Fruit fly (Drosophila melanogaster) whole organism, prepupa: Measurements from ENCODE around the gene MTF-1.

Source experiments
- Blimp-1 ChIP-seq: fragments of 200-800 bp; sonication (Bioruptor generic); optimal IDR thresholded peaks from 3 replicates; lab custom pipeline; 2017; ENCODE audit warnings: missing biosample characterization, missing genetic modification characterization, mild to moderate bottlenecking, moderate library complexity, missing genetic modification reagents
- CG10631 ChIP-seq: fragments of 200-800 bp; sonication (Bioruptor generic); optimal IDR thresholded peaks from 2 replicates; lab custom pipeline; 2016; ENCODE audit warnings: missing biosample characterization, missing genetic modification characterization
- CG10669 ChIP-seq: fragments of 200-800 bp; sonication (Bioruptor generic); optimal IDR thresholded peaks from 3 replicates; lab custom pipeline; 2018; ENCODE audit warnings: missing biosample characterization, mild to moderate bottlenecking, missing genetic modification characterization, moderate library complexity
- CG11294 ChIP-seq: fragments of 200-800 bp; sonication (Bioruptor generic); IDR thresholded peaks from 2 replicates; pipeline ENCODE4 v1.3.6; 2022; ENCODE audit warnings: missing biosample characterization, missing genetic modification characterization
- CG1621 ChIP-seq: fragments of 200-800 bp; sonication (Bioruptor generic); optimal IDR thresholded peaks from 3 replicates; lab custom pipeline; 2018; ENCODE audit warnings: missing biosample characterization, mild to moderate bottlenecking, missing genetic modification characterization
- CG16779 ChIP-seq: fragments of 200-800 bp; sonication (Bioruptor generic); optimal IDR thresholded peaks from 3 replicates; lab custom pipeline; 2017; ENCODE audit warnings: missing biosample characterization, mild to moderate bottlenecking, missing genetic modification characterization
- CG31627 ChIP-seq: fragments of 200-800 bp; sonication (Bioruptor generic); optimal IDR thresholded peaks from 3 replicates; lab custom pipeline; 2016; ENCODE audit warnings: missing biosample characterization, missing genetic modification characterization
- CG34406 ChIP-seq: fragments of 200-800 bp; sonication (Bioruptor generic); optimal IDR thresholded peaks from 3 replicates; lab custom pipeline; 2016; ENCODE audit warnings: missing biosample characterization, missing genetic modification characterization
- CG3919 ChIP-seq: fragments of 200-800 bp; sonication (Bioruptor generic); optimal IDR thresholded peaks from 3 replicates; lab custom pipeline; 2016; ENCODE audit warnings: missing biosample characterization, missing genetic modification characterization
- CG4318 ChIP-seq: fragments of 200-800 bp; sonication (Bioruptor generic); optimal IDR thresholded peaks from 3 replicates; lab custom pipeline; 2017; ENCODE audit warnings: missing biosample characterization, mild to moderate bottlenecking, missing genetic modification characterization
- CG6163 ChIP-seq: fragments of 200-800 bp; sonication (Bioruptor generic); IDR thresholded peaks from 3 replicates; pipeline ENCODE4 v1.3.6; 2022; ENCODE audit warnings: missing biosample characterization, missing genetic modification characterization
- CG6276 ChIP-seq: fragments of 200-800 bp; sonication (Bioruptor generic); optimal IDR thresholded peaks from 2 replicates; lab custom pipeline; 2017; ENCODE audit warnings: missing biosample characterization, mild to moderate bottlenecking, missing genetic modification characterization
- CG6792 ChIP-seq: fragments of 200-800 bp; sonication (Bioruptor generic); optimal IDR thresholded peaks from 3 replicates; lab custom pipeline; 2016; ENCODE audit warnings: missing biosample characterization, missing genetic modification characterization
- CG7368 ChIP-seq: fragments of 200-800 bp; sonication (Bioruptor generic); optimal IDR thresholded peaks from 3 replicates; lab custom pipeline; 2016; ENCODE audit warnings: missing biosample characterization, missing genetic modification characterization
- CG8119 ChIP-seq: fragments of 200-800 bp; sonication (Bioruptor generic); IDR thresholded peaks from 3 replicates; pipeline ENCODE4 v1.3.6; 2022; ENCODE audit warnings: missing biosample characterization, missing genetic modification characterization
- CG8632 ChIP-seq: fragments of 200-800 bp; sonication (Bioruptor generic); optimal IDR thresholded peaks from 3 replicates; lab custom pipeline; 2016; ENCODE audit warnings: missing biosample characterization, missing genetic modification characterization
- Eip75B ChIP-seq: fragments of 200-800 bp; sonication (Bioruptor generic); optimal IDR thresholded peaks from 3 replicates; lab custom pipeline; 2016; ENCODE audit warnings: missing biosample characterization, missing genetic modification characterization
- Eip78C ChIP-seq: fragments of 200-800 bp; sonication (Bioruptor generic); peaks from one replicate; lab custom pipeline; 2016; ENCODE audit warnings: missing biosample characterization, missing genetic modification characterization
- Ets21C ChIP-seq: fragments of 200-800 bp; sonication (Bioruptor generic); optimal IDR thresholded peaks from 3 replicates; lab custom pipeline; 2016; ENCODE audit warnings: missing biosample characterization, missing genetic modification characterization
- Gug ChIP-seq: fragments of 200-800 bp; sonication (Bioruptor generic); IDR thresholded peaks from 2 replicates; pipeline ENCODE4 v1.3.6; 2022; ENCODE audit warnings: missing biosample characterization, missing genetic modification characterization
- Hr38 ChIP-seq: sonication (Bioruptor generic); optimal IDR thresholded peaks from 2 replicates; lab custom pipeline; 2016; ENCODE audit warnings: missing biosample characterization, missing genetic modification characterization
- Hr39 ChIP-seq: fragments of 200-800 bp; sonication (Bioruptor generic); optimal IDR thresholded peaks from 2 replicates; lab custom pipeline; 2016; ENCODE audit warnings: missing biosample characterization, missing genetic modification characterization
- Hr4 ChIP-seq: fragments of 200-800 bp; sonication (Bioruptor generic); optimal IDR thresholded peaks from 3 replicates; lab custom pipeline; 2016; ENCODE audit warnings: missing biosample characterization, missing genetic modification characterization
- Met ChIP-seq: fragments of 200-800 bp; sonication (Bioruptor generic); optimal IDR thresholded peaks from 3 replicates; lab custom pipeline; 2016; ENCODE audit warnings: missing biosample characterization, missing genetic modification characterization
- OdsH ChIP-seq: fragments of 200-800 bp; sonication (Bioruptor generic); optimal IDR thresholded peaks from 3 replicates; lab custom pipeline; 2016; ENCODE audit warnings: missing biosample characterization, missing genetic modification characterization
- Smox ChIP-seq: fragments of 200-800 bp; sonication (Bioruptor generic); optimal IDR thresholded peaks from 3 replicates; lab custom pipeline; 2016; ENCODE audit warnings: missing biosample characterization, missing genetic modification characterization
- Sox102F ChIP-seq: fragments of 200-800 bp; sonication (Bioruptor generic); optimal IDR thresholded peaks from 2 replicates; lab custom pipeline; 2016; ENCODE audit warnings: missing biosample characterization, mild to moderate bottlenecking, missing genetic modification characterization
- Sox14 ChIP-seq: fragments of 200-800 bp; sonication (Bioruptor generic); optimal IDR thresholded peaks from 3 replicates; lab custom pipeline; 2016; ENCODE audit warnings: missing biosample characterization, missing genetic modification characterization
- Sox15 ChIP-seq: fragments of 200-800 bp; sonication (Bioruptor generic); optimal IDR thresholded peaks from 3 replicates; lab custom pipeline; 2016; ENCODE audit warnings: missing biosample characterization, missing genetic modification characterization
- acj6 ChIP-seq: fragments of 200-800 bp; sonication (Bioruptor generic); optimal IDR thresholded peaks from 3 replicates; lab custom pipeline; 2016; ENCODE audit warnings: missing biosample characterization, missing genetic modification characterization
- cyc ChIP-seq: fragments of 200-800 bp; sonication (Bioruptor generic); optimal IDR thresholded peaks from 3 replicates; lab custom pipeline; 2016; ENCODE audit warnings: missing biosample characterization, missing genetic modification characterization
- dac ChIP-seq: fragments of 200-800 bp; sonication (Bioruptor generic); optimal IDR thresholded peaks from 2 replicates; lab custom pipeline; 2017; ENCODE audit warnings: missing biosample characterization, mild to moderate bottlenecking, missing genetic modification characterization
- dsx ChIP-seq: fragments of 200-800 bp; optimal IDR thresholded peaks from 3 replicates; lab custom pipeline; 2019; ENCODE audit warnings: missing biosample characterization, mild to moderate bottlenecking, missing genetic modification characterization, moderate library complexity; ENCODE audit not compliant: poor library complexity, severe bottlenecking
- eg ChIP-seq: fragments of 200-800 bp; sonication (Bioruptor generic); IDR thresholded peaks from 3 replicates; pipeline ENCODE4 v1.3.6; 2022; ENCODE audit warnings: missing biosample characterization, missing genetic modification characterization
- esn ChIP-seq: fragments of 200-800 bp; sonication (Bioruptor generic); optimal IDR thresholded peaks from 2 replicates; lab custom pipeline; 2016; ENCODE audit warnings: missing biosample characterization, mild to moderate bottlenecking, missing genetic modification characterization, moderate library complexity
- fd59A ChIP-seq: fragments of 200-800 bp; sonication (Bioruptor generic); optimal IDR thresholded peaks from 2 replicates; lab custom pipeline; 2017; ENCODE audit warnings: missing biosample characterization, mild to moderate bottlenecking, missing genetic modification characterization, missing genetic modification reagents
- fkh ChIP-seq: fragments of 200-800 bp; sonication (Bioruptor generic); optimal IDR thresholded peaks from 3 replicates; lab custom pipeline; 2017; ENCODE audit warnings: missing biosample characterization, mild to moderate bottlenecking, missing genetic modification characterization, moderate library complexity
- lz ChIP-seq: fragments of 200-800 bp; sonication (Bioruptor generic); optimal IDR thresholded peaks from 3 replicates; lab custom pipeline; 2016; ENCODE audit warnings: missing biosample characterization, missing genetic modification characterization
- salr ChIP-seq, 2 experiments: fragments of 200-800 bp; sonication (Bioruptor generic); optimal IDR thresholded peaks; 3 replicates each; lab custom pipeline; 2016 to 2018; ENCODE audit warnings: missing biosample characterization in 2 of 2, missing genetic modification characterization in 2 of 2, mild to moderate bottlenecking in 1 of 2
- ss ChIP-seq, 2 experiments: fragments of 200-800 bp; sonication (Bioruptor generic); optimal IDR thresholded peaks; 2 replicates in 1 of 2; 3 replicates in 1 of 2; lab custom pipeline; 2017 to 2018; ENCODE audit warnings: mild to moderate bottlenecking in 2 of 2, missing biosample characterization in 2 of 2, missing genetic modification characterization in 2 of 2, moderate library complexity in 1 of 2
- svp ChIP-seq: fragments of 200-800 bp; sonication (Bioruptor generic); peaks from one replicate; lab custom pipeline; 2016; ENCODE audit warnings: missing biosample characterization, missing genetic modification characterization
- topi ChIP-seq: fragments of 200-800 bp; sonication (Bioruptor generic); optimal IDR thresholded peaks from 3 replicates; lab custom pipeline; 2016; ENCODE audit warnings: missing biosample characterization, missing genetic modification characterization
- vri ChIP-seq: fragments of 200-800 bp; sonication (Bioruptor generic); optimal IDR thresholded peaks from 3 replicates; lab custom pipeline; 2016; ENCODE audit warnings: missing biosample characterization, mild to moderate bottlenecking, missing genetic modification characterization

MTF-1 gene

DNA sequence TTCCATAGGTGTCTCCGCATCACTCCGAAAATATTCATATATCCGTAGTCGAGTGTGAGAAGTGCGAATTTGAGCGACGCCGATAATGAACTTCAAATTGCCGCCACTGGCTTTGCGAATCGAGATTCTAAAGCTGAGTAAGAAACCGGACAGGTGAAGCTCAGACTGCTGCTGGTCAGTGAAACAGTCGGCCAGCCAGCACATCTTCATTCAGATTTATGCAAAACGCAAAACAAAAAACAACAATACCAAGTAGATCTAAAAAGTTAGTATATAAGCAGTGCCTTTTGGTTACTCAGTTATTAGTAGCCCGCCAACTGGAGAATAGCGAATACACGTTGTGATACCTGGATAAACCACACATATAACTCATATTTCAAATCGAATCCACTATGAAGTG, 25.6 kb upstream of the MTF-1 start, which contains the start of gene Cpr67B:
Gene Cpr67B, plus strand, starts transcription at position 301 of the 400 bp plus-strand sequence.
- TF ChIP-seq fd59A (no peak), CG16779 (tag; lab: Kevin White, UChicago) (no peak), Eip75B (GFP tag; lab: Kevin White, UChicago) (no peak), Smox (GFP tag; lab: Kevin White, UChicago) (no peak), lz (GFP tag; lab: Kevin White, UChicago) (no peak), Sox102F (GFP tag; lab: Kevin White, UChicago) (no peak), OdsH (GFP tag; lab: Kevin White, UChicago) (no peak), CG11294 (GFP tag; lab: Robert Waterston, UW) (no peak), CG8632 (GFP tag; lab: Kevin White, UChicago) (no peak), CG34406 (GFP tag; lab: Kevin White, UChicago) (no peak), svp (GFP tag; lab: Kevin White, UChicago) (no peak), CG6792 (GFP tag; lab: Kevin White, UChicago) (no peak), eg (no peak), CG10631 (no peak), CG4318 (GFP tag; lab: Kevin White, UChicago) (no peak), topi (no peak), Ets21C (GFP tag; lab: Kevin White, UChicago) (no peak), Met (GFP tag; lab: Kevin White, UChicago) (no peak), salr (GFP tag; optimal IDR thresholded peaks at IDR 0.05; lab: Kevin White, UChicago) (no peak)

- TF ChIP-seq Sox15 (GFP tag; lab: Kevin White, UChicago): no peak
- TF ChIP-seq ss (GFP tag; optimal IDR thresholded peaks at IDR 0.05; lab: Kevin White, UChicago): peak; percentile 23 to 41
- no peak for TF ChIP-seq acj6 (GFP tag; lab: Kevin White, UChicago)
- TF ChIP-seq Sox14 (GFP tag; lab: Kevin White, UChicago): peak; percentile 80
- peak; percentile 52 for TF ChIP-seq CG1621
- TF ChIP-seq, all 60 proteins: peak for 3
These were observed 20.0 kb upstream of the MTF-1 start for dm6 chr3L:9410030-9410589.

DNA sequence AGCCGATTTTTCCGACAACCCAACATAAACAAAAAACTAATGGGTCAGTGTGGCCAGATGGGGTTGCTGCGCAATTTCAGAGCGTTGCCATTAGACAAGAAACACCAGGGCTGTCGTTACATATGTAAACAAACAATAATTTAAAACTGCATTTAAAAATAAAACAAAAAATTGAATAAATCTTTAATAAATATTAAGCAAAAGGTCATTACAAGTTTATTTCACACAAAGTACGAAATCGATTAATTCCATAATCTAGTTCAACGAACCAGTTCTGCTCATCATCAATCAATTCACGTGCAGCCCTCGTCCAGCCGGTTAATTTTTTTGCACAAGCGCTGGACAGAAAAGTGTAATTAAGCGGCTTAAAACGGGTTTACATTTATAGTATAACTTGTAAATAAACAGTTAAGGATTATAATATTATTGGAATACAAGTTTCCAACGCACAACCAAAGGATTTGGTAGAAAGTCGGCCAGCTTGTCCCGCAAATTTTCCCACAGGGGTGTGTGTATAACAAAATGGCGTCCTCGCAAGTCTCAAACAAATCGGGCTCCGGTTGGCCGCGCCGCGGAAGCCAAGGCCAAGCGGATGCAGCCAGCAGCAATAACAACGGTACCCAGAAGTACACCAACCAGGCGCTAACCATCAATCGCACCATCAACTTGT, 19.2 kb upstream of the MTF-1 start, which contains the start of the genes CG4022 and Cpsf5:
Gene CG4022, minus strand, starts transcription at position 79 of the 670 bp plus-strand sequence.
Gene Cpsf5, plus strand, starts transcription at position 285 of the 670 bp plus-strand sequence.
- no peak for TF ChIP-seq CG6276 (GFP tag; lab: Kevin White, UChicago)
- 0 out of 2 replicates have a peak, but pooled peaks have one; percentile 22 for TF ChIP-seq CG11294 (GFP tag; lab: Robert Waterston, UW)
- TF ChIP-seq Hr38 (GFP tag; lab: Kevin White, UChicago): no peak
- TF ChIP-seq Sox102F (GFP tag; lab: Kevin White, UChicago): peak; percentile 77
- peak; percentile 46 for TF ChIP-seq Ets21C (GFP tag; lab: Kevin White, UChicago)
- peak; percentile 41 for TF ChIP-seq dsx (GFP tag; lab: Kevin White, UChicago)
- TF ChIP-seq cyc (GFP tag; lab: Kevin White, UChicago): peak; percentile 62
- TF ChIP-seq CG10631: peak; percentile 79
- no peak for TF ChIP-seq CG10669 (GFP tag; lab: Kevin White, UChicago)
- peak; percentile 83; the same call in 2 of the 3 replicates for TF ChIP-seq eg
- peak; percentile 70 for TF ChIP-seq topi
- no peak for TF ChIP-seq fd59A
- TF ChIP-seq Eip78C: peak; percentile 91
- peak; percentile 82 for TF ChIP-seq esn (GFP tag; lab: Kevin White, UChicago)
- peak; percentile 74 for TF ChIP-seq Met (GFP tag; lab: Kevin White, UChicago)
- no peak; the same call in 1 of the 2 replicates for TF ChIP-seq Gug (GFP tag; lab: Robert Waterston, UW)
- TF ChIP-seq CG1621: peak; percentile 36
- peak; percentile 73 for TF ChIP-seq CG8119
- no peak for TF ChIP-seq Blimp-1 (GFP tag; lab: Kevin White, UChicago)
- peak; percentile 77 for TF ChIP-seq acj6 (GFP tag; lab: Kevin White, UChicago)
- TF ChIP-seq salr (GFP tag; optimal IDR thresholded peaks at IDR 0.05; lab: Kevin White, UChicago): no peak
- TF ChIP-seq svp (GFP tag; lab: Kevin White, UChicago): no peak
- peak; percentile 70 for TF ChIP-seq Sox14 (GFP tag; lab: Kevin White, UChicago)
- peak; percentile 83 for TF ChIP-seq Hr4 (GFP tag; lab: Kevin White, UChicago)
- peak; percentile 34 to 47 for TF ChIP-seq ss (GFP tag; optimal IDR thresholded peaks at IDR 0.05; lab: Kevin White, UChicago)
- TF ChIP-seq fkh (GFP tag; lab: Kevin White, UChicago): peak; percentile 99
- peak; percentile 56 for TF ChIP-seq CG7368
- peak; percentile 79 for TF ChIP-seq OdsH (GFP tag; lab: Kevin White, UChicago)
- peak; percentile 29 for TF ChIP-seq CG8632 (GFP tag; lab: Kevin White, UChicago)
- peak; percentile 76 for TF ChIP-seq lz (GFP tag; lab: Kevin White, UChicago)
- peak; percentile 79 for TF ChIP-seq CG6163
- TF ChIP-seq CG3919 (GFP tag; lab: Kevin White, UChicago): peak; percentile 67
- TF ChIP-seq Hr39 (GFP tag; lab: Kevin White, UChicago): peak; percentile 62
- TF ChIP-seq CG31627 (GFP tag; lab: Kevin White, UChicago): peak; percentile 67
- no peak for TF ChIP-seq dac (GFP tag; lab: Kevin White, UChicago)
- TF ChIP-seq CG16779 (tag; lab: Kevin White, UChicago): no peak
- peak; percentile 65 for TF ChIP-seq vri (GFP tag; lab: Kevin White, UChicago)
